Worm (Caenorhabditis elegans): ENCODE results near the gene E02C12.6.
"Not testable (repeated sequence)": the region's sequence is repeated elsewhere in the genome, so short reads cannot be mapped to it uniquely, and the experiment has no call there.

Gene E02C12.6

ce11 chrV:9382538-9383328 is 11.8 kb upstream of the E02C12.6 start (continued):
- TF ChIP-seq unc-62 (GFP tag; optimal IDR thresholded peaks at IDR 0.05 in 1 of 2) (no peak), unc-62 (tag; optimal IDR thresholded peaks at IDR 0.05) (no peak), nhr-42 (GFP tag; IDR thresholded peaks at IDR 0.05) (no peak), mxl-3 (GFP tag; optimal IDR thresholded peaks at IDR 0.05) (no peak), pqm-1 (tag; optimal IDR thresholded peaks at IDR 0.05) (peak; percentile 13), ZK546.5 (tag; optimal IDR thresholded peaks at IDR 0.05) (no peak), ceh-20 (GFP tag; IDR thresholded peaks at IDR 0.05) (no peak), ztf-7 (tag; optimal IDR thresholded peaks at IDR 0.05) (no peak), madf-9 (GFP tag; conservative IDR thresholded peaks at IDR 0.05) (no peak), F49E8.2 (tag; optimal IDR thresholded peaks at IDR 0.05; ENCODE audit: borderline replicate concordance) (peak; percentile 87), T20F7.1 (GFP tag; optimal IDR thresholded peaks at IDR 0.05) (no peak), dmd-6 (GFP tag; IDR thresholded peaks at IDR 0.05) (0 out of 2 replicates have a peak, but pooled peaks have one; percentile 20)

- TF ChIP-seq D1046.2 (GFP tag; IDR thresholded peaks at IDR 0.05), result no peak
- peak in 1 of 2 experiments; percentile 55 for TF ChIP-seq unc-62 (GFP tag; optimal IDR thresholded peaks at IDR 0.05 in 1 of 2)
- no peak for TF ChIP-seq unc-62 (tag; optimal IDR thresholded peaks at IDR 0.05)
Observed at ce11 chrV:9381846-9382363, 11.0 kb upstream of the E02C12.6 start, which contains the start of gene E02C12.12. Gene E02C12.12 (minus strand): TSS chrV:9382313.

DNA sequence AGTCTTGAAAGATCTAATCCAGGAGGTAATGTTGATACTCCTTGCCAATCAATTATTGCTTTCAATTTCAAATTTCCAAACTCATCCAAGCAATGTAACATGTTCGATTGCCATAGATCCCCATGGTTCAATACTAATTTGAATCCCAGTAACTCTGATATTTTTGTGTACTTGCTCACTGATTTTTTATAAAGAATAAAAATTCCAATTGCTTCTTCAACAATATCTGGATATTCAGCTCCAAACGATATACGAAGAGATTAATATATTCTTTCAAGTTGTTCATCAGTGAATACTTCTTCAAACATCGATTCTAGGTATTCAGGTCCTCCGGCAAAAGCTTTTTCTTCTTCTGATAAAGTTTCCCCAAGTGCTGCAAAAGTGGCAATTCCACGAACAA is 8.9 kb upstream of the E02C12.6 start, which contains the start of gene E02C12.11:
Gene E02C12.11, minus strand, starts transcription at position 101 of the 400 bp plus-strand sequence.
- not testable (repeated sequence) for TF ChIP-seq T20F7.1 (GFP tag; optimal IDR thresholded peaks at IDR 0.05); ceh-20 (GFP tag; IDR thresholded peaks at IDR 0.05); mxl-3 (GFP tag; optimal IDR thresholded peaks at IDR 0.05)

- TF ChIP-seq ceh-44 (GFP tag; IDR thresholded peaks at IDR 0.05) (no peak), nhr-237 (tag; optimal IDR thresholded peaks at IDR 0.05) (no peak), ceh-62 (tag; optimal IDR thresholded peaks at IDR 0.05) (no peak), nhr-28 (tag; optimal IDR thresholded peaks at IDR 0.05) (peak; percentile 69), mep-1 (tag; optimal IDR thresholded peaks at IDR 0.05) (no peak)
Observed at ce11 chrV:9378335-9378734, 7.4 kb upstream of the E02C12.6 start, which contains the start of gene E02C12.10. Gene E02C12.10 (minus strand): TSS chrV:9378409.

DNA sequence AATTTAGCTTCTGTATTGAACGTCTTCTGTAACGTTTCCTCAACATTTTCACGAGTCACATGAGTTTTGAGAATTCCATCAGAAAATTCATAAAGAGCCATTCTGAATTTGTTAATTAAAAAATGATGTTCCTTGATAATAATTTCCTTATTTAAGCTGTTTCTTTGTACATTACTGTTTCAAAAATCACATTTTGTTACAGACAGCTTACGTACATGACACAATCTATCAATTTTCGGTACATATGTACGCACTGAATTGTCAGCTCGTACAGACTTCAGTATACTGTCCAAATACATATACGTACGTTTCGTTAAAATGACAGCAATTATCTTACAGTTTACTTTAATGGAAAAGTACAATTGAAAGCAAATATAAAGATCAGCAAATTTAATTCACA is 5.5 kb upstream of the E02C12.6 start, which contains the start of gene E02C12.19:
Gene E02C12.19, minus strand, starts transcription at position 101 of the 400 bp plus-strand sequence.
- TF ChIP-seq nhr-28 (tag; optimal IDR thresholded peaks at IDR 0.05) (no peak), nhr-10 (tag; optimal IDR thresholded peaks at IDR 0.05) (no peak), rbr-2 (tag; optimal IDR thresholded peaks at IDR 0.05) (no peak), nhr-42 (GFP tag; IDR thresholded peaks at IDR 0.05) (no peak), nhr-237 (tag; optimal IDR thresholded peaks at IDR 0.05) (no peak), Y105C5A.15 (GFP tag; IDR thresholded peaks at IDR 0.05) (no peak), spr-3 (GFP tag; optimal IDR thresholded peaks at IDR 0.05) (no peak), zag-1 (tag; optimal IDR thresholded peaks at IDR 0.05) (no peak), ceh-20 (GFP tag; IDR thresholded peaks at IDR 0.05) (no peak), dmd-6 (GFP tag; IDR thresholded peaks at IDR 0.05) (no peak), ama-1 (optimal IDR thresholded peaks at IDR 0.05) (no peak), cey-2 (tag; optimal IDR thresholded peaks at IDR 0.05; ENCODE audit: borderline replicate concordance, insufficient read depth) (no peak), tag-97 (GFP tag; IDR thresholded peaks at IDR 0.05) (no peak), ctbp-1 (GFP tag; IDR thresholded peaks at IDR 0.05) (no peak), Y75B8A.6 (GFP tag; IDR thresholded peaks at IDR 0.05) (no peak), unc-130 (GFP tag; optimal IDR thresholded peaks at IDR 0.05) (no peak), ceh-28 (tag; optimal IDR thresholded peaks at IDR 0.05) (no peak), egl-43 (GFP tag; IDR thresholded peaks at IDR 0.05) (no peak), lim-7 (GFP tag; IDR thresholded peaks at IDR 0.05) (no peak)
